Fruit fly (Drosophila melanogaster) whole organism, embryonic: ENCODE measurements around the gene CG8870.
A peak's percentile ranks its signal among the peaks of the same experiment; 100 is the strongest.

Experiments
- Abd-B ChIP-seq: fragments of 200-800 bp; sonication (Bioruptor generic); optimal IDR thresholded peaks from 2 replicates; lab custom pipeline; 2018; ENCODE audit warnings: missing biosample characterization, mild to moderate bottlenecking, missing genetic modification characterization, moderate library complexity
- Adf1 ChIP-seq: fragments of 200-800 bp; sonication (Bioruptor generic); IDR thresholded peaks from 2 replicates; pipeline ENCODE4 v1.3.6; 2022; ENCODE audit warnings: missing biosample characterization, missing genetic modification characterization
- CG12769 ChIP-seq: fragments of 200-800 bp; sonication (Bioruptor generic); optimal IDR thresholded peaks from 2 replicates; lab custom pipeline; 2019; ENCODE audit warnings: missing biosample characterization, mild to moderate bottlenecking, missing genetic modification characterization, moderate library complexity
- CG13894 ChIP-seq: fragments of 200-800 bp; sonication (Bioruptor generic); optimal IDR thresholded peaks from 3 replicates; lab custom pipeline; 2018; ENCODE audit warnings: missing biosample characterization, mild to moderate bottlenecking, missing genetic modification characterization, moderate library complexity
- CG14050 ChIP-seq: fragments of 200-800 bp; sonication (Bioruptor generic); IDR thresholded peaks from 3 replicates; pipeline ENCODE4 v1.3.6; 2022; ENCODE audit warnings: missing biosample characterization, missing genetic modification characterization
- CG14441 ChIP-seq: fragments of 200-800 bp; sonication (Bioruptor generic); IDR thresholded peaks from 2 replicates; pipeline ENCODE4 v1.3.6; 2022; ENCODE audit warnings: missing biosample characterization, missing genetic modification characterization
- CG17328 ChIP-seq: fragments of 200-800 bp; sonication (Bioruptor generic); IDR thresholded peaks from 2 replicates; pipeline ENCODE4 v1.3.6; 2022; ENCODE audit warnings: missing biosample characterization, missing genetic modification characterization
- CG18476 ChIP-seq: fragments of 200-800 bp; sonication (Bioruptor generic); optimal IDR thresholded peaks from 2 replicates; lab custom pipeline; 2016; ENCODE audit warnings: missing biosample characterization, mild to moderate bottlenecking, missing genetic modification characterization
- CG2116 ChIP-seq: fragments of 200-800 bp; sonication (Bioruptor generic); optimal IDR thresholded peaks from 3 replicates; lab custom pipeline; 2018; ENCODE audit warnings: missing biosample characterization, mild to moderate bottlenecking, missing genetic modification characterization
- CG2889 ChIP-seq: fragments of 200-800 bp; sonication (Bioruptor generic); IDR thresholded peaks from 3 replicates; pipeline ENCODE4 v1.3.6; 2022; ENCODE audit warnings: missing biosample characterization, missing genetic modification characterization
- CG31365 ChIP-seq: fragments of 200-800 bp; sonication (Bioruptor generic); optimal IDR thresholded peaks from 2 replicates; lab custom pipeline; 2018; ENCODE audit warnings: missing biosample characterization, mild to moderate bottlenecking, missing genetic modification characterization
- CG31388 ChIP-seq: fragments of 200-800 bp; sonication (Bioruptor generic); optimal IDR thresholded peaks from 2 replicates; lab custom pipeline; 2016; ENCODE audit warnings: missing biosample characterization, missing genetic modification characterization
- CG3726 ChIP-seq: fragments of 200-800 bp; sonication (Bioruptor generic); IDR thresholded peaks from 3 replicates; pipeline ENCODE4, ENCODE4 v1.3.6; 2022; ENCODE audit warnings: missing biosample characterization, missing genetic modification characterization
- CG3847 ChIP-seq: fragments of 200-800 bp; sonication (Bioruptor generic); IDR thresholded peaks from 2 replicates; pipeline ENCODE4 v1.3.6; 2022; ENCODE audit warnings: missing biosample characterization, missing genetic modification characterization
- CG3995 ChIP-seq: fragments of 200-800 bp; sonication (Bioruptor generic); optimal IDR thresholded peaks from 3 replicates; lab custom pipeline; 2016; ENCODE audit warnings: missing biosample characterization, missing genetic modification characterization
- CG8765 ChIP-seq: fragments of 200-800 bp; sonication (Bioruptor generic); IDR thresholded peaks from 2 replicates; pipeline ENCODE4 v1.3.6; 2022; ENCODE audit warnings: missing biosample characterization, missing genetic modification characterization
- Deaf1 ChIP-seq: fragments of 200-800 bp; optimal IDR thresholded peaks from 3 replicates; lab custom pipeline; 2019; ENCODE audit warnings: missing biosample characterization, mild to moderate bottlenecking, missing genetic modification characterization, moderate library complexity
- Dek ChIP-seq: fragments of 200-800 bp; sonication (Bioruptor generic); optimal IDR thresholded peaks from 3 replicates; lab custom pipeline; 2019; ENCODE audit warnings: missing biosample characterization, mild to moderate bottlenecking, missing genetic modification characterization, moderate library complexity
- E2f2 ChIP-seq: fragments of 200-800 bp; sonication (Bioruptor generic); IDR thresholded peaks from 2 replicates; pipeline ENCODE4 v1.3.6; 2022; ENCODE audit warnings: missing biosample characterization, missing genetic modification characterization
- Elba2 ChIP-seq: fragments of 200-800 bp; sonication (Bioruptor generic); optimal IDR thresholded peaks from 3 replicates; lab custom pipeline; 2016; ENCODE audit warnings: missing biosample characterization, missing genetic modification characterization
- GATAe ChIP-seq: fragments of 200-800 bp; sonication (Bioruptor generic); conservative IDR thresholded peaks from 2 replicates; pipeline ENCODE4 v1.3.6; 2022; ENCODE audit warnings: missing biosample characterization, missing genetic modification characterization
- H15 ChIP-seq: fragments of 200-800 bp; sonication (Bioruptor generic); IDR thresholded peaks from 3 replicates; pipeline ENCODE4 v1.3.6; 2022; ENCODE audit warnings: missing biosample characterization, missing genetic modification characterization
- Jarid2 ChIP-seq: fragments of 200-800 bp; sonication (Bioruptor generic); optimal IDR thresholded peaks from 3 replicates; lab custom pipeline; 2017; ENCODE audit warnings: mild to moderate bottlenecking, missing biosample characterization, missing genetic modification reagents, missing genetic modification characterization
- Spps ChIP-seq: fragments of 200-800 bp; sonication (Bioruptor generic); optimal IDR thresholded peaks from 2 replicates; lab custom pipeline; 2018; ENCODE audit warnings: missing biosample characterization, mild to moderate bottlenecking, missing genetic modification characterization
- Sry-β ChIP-seq: fragments of 200-800 bp; sonication (Bioruptor generic); optimal IDR thresholded peaks from 2 replicates; lab custom pipeline; 2018; ENCODE audit warnings: missing biosample characterization, mild to moderate bottlenecking, missing genetic modification characterization, moderate library complexity
- Ssrp ChIP-seq: fragments of 200-800 bp; sonication (Bioruptor generic); optimal IDR thresholded peaks from 2 replicates; lab custom pipeline; 2018; ENCODE audit warnings: missing biosample characterization, mild to moderate bottlenecking, missing genetic modification characterization, moderate library complexity
- Trl ChIP-seq, 3 experiments: fragments of >200 bp in 2 of 3; fragments of 200-800 bp in 1 of 3; sonication (Bioruptor generic) in 1 of 3; optimal IDR thresholded peaks; 2 replicates in 1 of 3; 3 replicates in 2 of 3; lab custom pipeline; 2016 to 2017; ENCODE audit warnings: missing biosample characterization in 1 of 3, missing genetic modification characterization in 1 of 3
- YL-1 ChIP-seq: fragments of 200-800 bp; sonication (Bioruptor generic); optimal IDR thresholded peaks from 3 replicates; lab custom pipeline; 2017; ENCODE audit warnings: missing biosample characterization, mild to moderate bottlenecking, missing genetic modification characterization
- abd-A ChIP-seq: fragments of 200-800 bp; sonication (Bioruptor generic); optimal IDR thresholded peaks from 3 replicates; lab custom pipeline; 2019; ENCODE audit warnings: missing biosample characterization, mild to moderate bottlenecking, missing genetic modification characterization, moderate library complexity
- bcd ChIP-seq: fragments of 200-800 bp; sonication (Bioruptor generic); optimal IDR thresholded peaks from 2 replicates; lab custom pipeline; 2017; ENCODE audit warnings: missing biosample characterization, mild to moderate bottlenecking, missing genetic modification characterization
- bigmax ChIP-seq: fragments of 200-800 bp; sonication (Bioruptor generic); optimal IDR thresholded peaks from 2 replicates; lab custom pipeline; 2018; ENCODE audit warnings: missing biosample characterization, mild to moderate bottlenecking, missing genetic modification characterization
- chinmo ChIP-seq: fragments of 200-800 bp; sonication (Bioruptor generic); IDR thresholded peaks from 4 replicates; pipeline ENCODE4 v1.3.6; 2022; ENCODE audit warnings: missing biosample characterization, missing genetic modification characterization; ENCODE audit not compliant: partially characterized antibody
- esg ChIP-seq: fragments of 200-800 bp; sonication (Bioruptor generic); conservative IDR thresholded peaks from 2 replicates; pipeline ENCODE4 v1.3.6; 2022; ENCODE audit warnings: missing biosample characterization, missing genetic modification characterization
- hkb ChIP-seq, 2 experiments: fragments of 200-800 bp in 1 of 2; fragments of >200 bp in 1 of 2; sonication (Bioruptor generic) in 1 of 2; IDR thresholded peaks in 1 of 2; optimal IDR thresholded peaks in 1 of 2; 2 replicates each; pipeline versions ENCODE4 v1.3.6 to Lab custom; 2017 to 2022; ENCODE audit warnings: missing biosample characterization in 1 of 2, missing genetic modification characterization in 1 of 2
- ind ChIP-seq: fragments of 200-800 bp; sonication (Bioruptor generic); optimal IDR thresholded peaks from 3 replicates; lab custom pipeline; 2016; ENCODE audit warnings: missing biosample characterization, missing genetic modification characterization
- jumu ChIP-seq: fragments of 200-800 bp; sonication (Bioruptor generic); optimal IDR thresholded peaks from 3 replicates; lab custom pipeline; 2016; ENCODE audit warnings: missing biosample characterization, missing genetic modification characterization
- lilli ChIP-seq: fragments of 200-800 bp; sonication (Bioruptor generic); optimal IDR thresholded peaks from 3 replicates; lab custom pipeline; 2016; ENCODE audit warnings: missing biosample characterization, missing genetic modification characterization
- lov ChIP-seq, 2 experiments: fragments of 200-800 bp in 1 of 2; fragments of >200 bp in 1 of 2; sonication (Bioruptor generic) in 1 of 2; IDR thresholded peaks in 1 of 2; optimal IDR thresholded peaks in 1 of 2; 2 replicates in 1 of 2; 3 replicates in 1 of 2; pipeline versions ENCODE4 v1.3.6 to Lab custom; 2017 to 2022; ENCODE audit warnings: missing biosample characterization in 1 of 2, missing genetic modification characterization in 1 of 2
- maf-S ChIP-seq: fragments of 200-800 bp; sonication (Bioruptor generic); optimal IDR thresholded peaks from 2 replicates; lab custom pipeline; 2016; ENCODE audit warnings: missing biosample characterization, missing genetic modification characterization
- pan ChIP-seq, 4 experiments: fragments of >200 bp in 3 of 4; fragments of 200-800 bp in 1 of 4; sonication (Bioruptor generic) in 1 of 4; optimal IDR thresholded peaks in 3 of 4; IDR thresholded peaks in 1 of 4; 2 replicates each; pipeline versions ENCODE4 v1.3.6 to Lab custom; 2017 to 2022; ENCODE audit warnings: missing biosample characterization in 2 of 4, missing genetic modification characterization in 2 of 4, mixed read lengths in 1 of 4
- scrt ChIP-seq: fragments of 200-800 bp; sonication (Bioruptor generic); optimal IDR thresholded peaks from 2 replicates; lab custom pipeline; 2018; ENCODE audit warnings: missing biosample characterization, mild to moderate bottlenecking, missing genetic modification characterization, moderate library complexity
- sd ChIP-seq: fragments of 200-800 bp; sonication (Bioruptor generic); optimal IDR thresholded peaks from 3 replicates; lab custom pipeline; 2018; ENCODE audit warnings: missing biosample characterization, mild to moderate bottlenecking, missing genetic modification characterization, moderate library complexity
- sqz ChIP-seq: fragments of 200-800 bp; sonication (Bioruptor generic); optimal IDR thresholded peaks from 3 replicates; lab custom pipeline; 2018; ENCODE audit warnings: missing biosample characterization, mild to moderate bottlenecking, missing genetic modification characterization
- stwl ChIP-seq: fragments of 200-800 bp; sonication (Bioruptor generic); optimal IDR thresholded peaks from 3 replicates; lab custom pipeline; 2018; ENCODE audit warnings: missing biosample characterization, mild to moderate bottlenecking, missing genetic modification characterization, moderate library complexity
- z ChIP-seq: fragments of 200-800 bp; sonication (Bioruptor generic); IDR thresholded peaks from 3 replicates; pipeline ENCODE4 v1.3.6; 2022; ENCODE audit warnings: missing biosample characterization, missing genetic modification characterization

CG8870 gene

DNA sequence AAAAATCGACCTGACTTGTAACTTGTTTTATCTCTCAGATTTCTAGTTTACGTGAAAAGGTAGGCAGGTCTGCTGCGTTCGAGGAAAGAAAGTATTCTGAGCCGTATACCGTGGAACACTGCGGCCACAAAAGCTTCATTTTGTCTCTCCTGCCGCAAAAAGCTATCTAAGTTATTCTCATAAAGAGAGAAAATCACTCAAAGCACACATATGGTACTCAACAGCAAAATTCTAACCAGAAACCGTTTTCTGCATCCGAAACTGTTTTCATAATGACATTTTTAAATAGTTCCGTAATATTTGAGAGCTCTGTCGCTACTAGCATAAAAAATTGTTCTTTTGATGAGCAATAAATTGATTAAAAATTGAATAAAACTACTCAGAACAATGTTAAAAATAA lies at the start of gene CG8870, which contains the start of gene CG9813:
Gene CG8870, plus strand, starts transcription at position 168 of the 400 bp plus-strand sequence.
Gene CG9813, minus strand, starts transcription at position 101 of the 400 bp plus-strand sequence.
- no peak for TF ChIP-seq CG31365 (tag; lab: Kevin White, UChicago)
- TF ChIP-seq Sry-β (GFP tag; lab: Kevin White, UChicago): no peak
- TF ChIP-seq CG31388 (GFP tag; lab: Kevin White, UChicago): no peak
- no peak for TF ChIP-seq hkb (optimal IDR thresholded peaks at IDR 0.05; lab: Kevin White, UChicago)
- TF ChIP-seq hkb (GFP tag; IDR thresholded peaks at IDR 0.05; lab: Robert Waterston, UW): 0 out of 2 replicates have a peak, but pooled peaks have one; percentile 28
- no peak for TF ChIP-seq Ssrp
- TF ChIP-seq CG3847: no peak
- TF ChIP-seq Trl (optimal IDR thresholded peaks at IDR 0.05; lab: Kevin White, UChicago): peak; percentile 36 to 52
- no peak for TF ChIP-seq Trl (GFP tag; optimal IDR thresholded peaks at IDR 0.05; lab: Kevin White, UChicago)
- 0 out of 3 replicates have a peak, but pooled peaks have one; percentile 32 for TF ChIP-seq z

DNA sequence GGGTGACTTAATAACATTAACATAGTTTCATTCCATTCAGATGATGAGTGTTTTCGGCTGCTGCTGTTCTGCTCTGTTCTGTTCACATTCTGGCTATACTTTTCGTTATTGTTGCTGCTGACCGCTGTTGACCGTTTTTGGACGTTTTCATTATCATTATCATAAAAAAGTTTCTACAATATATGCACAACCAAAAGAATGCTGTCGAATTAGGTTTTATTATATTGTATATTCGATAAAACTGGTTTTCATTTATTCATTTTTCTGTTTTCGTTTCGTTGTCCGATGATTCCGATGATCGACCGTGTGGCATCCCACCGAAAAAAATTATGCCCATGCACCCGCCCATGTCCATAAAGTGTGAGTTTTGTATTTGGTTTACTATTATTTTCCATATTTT lies 46.6 kb upstream of the CG8870 start:
- no peak for TF ChIP-seq Spps (tag; lab: Kevin White, UChicago)
- TF ChIP-seq sd (tag; lab: Kevin White, UChicago): peak; percentile 81
- peak; percentile 57 for TF ChIP-seq abd-A
- TF ChIP-seq chinmo (GFP tag; lab: Robert Waterston, UW): peak; percentile 80; the same call in 2 of the 4 replicates
- TF ChIP-seq esg: no peak
- TF ChIP-seq H15 (GFP tag; lab: Robert Waterston, UW): no peak
- no peak for TF ChIP-seq Elba2 (GFP tag; lab: Kevin White, UChicago)
- no peak for TF ChIP-seq CG14050 (GFP tag; lab: Robert Waterston, UW)
- peak; percentile 2 for TF ChIP-seq CG13894 (tag; lab: Kevin White, UChicago)

DNA sequence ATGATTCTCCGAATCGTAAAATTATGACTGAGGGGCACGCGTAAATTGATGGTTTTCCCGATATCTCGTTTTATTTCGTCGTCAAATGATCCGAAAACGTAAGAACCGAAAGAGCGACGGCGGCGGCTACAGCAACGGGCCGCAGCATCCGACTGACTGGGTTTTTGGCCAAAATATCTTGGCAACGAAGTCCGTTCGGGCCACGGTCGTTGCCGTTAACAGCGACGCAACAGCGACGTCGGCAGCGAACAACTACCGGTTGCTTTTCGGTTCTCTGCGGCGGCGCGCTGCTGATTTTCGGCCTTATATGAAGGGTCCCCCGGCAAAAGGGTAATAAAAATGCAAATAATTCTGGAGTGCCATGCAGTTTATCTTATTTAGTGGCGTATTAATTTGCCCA lies 45.6 kb upstream of the CG8870 start, which contains the start of gene PK2-R2:
Gene PK2-R2, minus strand, starts transcription at position 160 of the 400 bp plus-strand sequence.
- TF ChIP-seq bcd (GFP tag; lab: Kevin White, UChicago) (no peak), lilli (GFP tag; lab: Kevin White, UChicago) (no peak), Abd-B (GFP tag; lab: Kevin White, UChicago) (no peak), bigmax (no peak), lov (optimal IDR thresholded peaks at IDR 0.05; lab: Kevin White, UChicago) (no peak), lov (GFP tag; IDR thresholded peaks at IDR 0.05; lab: Robert Waterston, UW) (no peak), sqz (GFP tag; lab: Kevin White, UChicago) (no peak), E2f2 (GFP tag; lab: Robert Waterston, UW) (no peak), stwl (tag; lab: Kevin White, UChicago) (no peak), scrt (peak; percentile 83), abd-A (peak; percentile 23), jumu (GFP tag; lab: Kevin White, UChicago) (no peak), ind (GFP tag; lab: Kevin White, UChicago) (no peak), CG13894 (tag; lab: Kevin White, UChicago) (peak; percentile 56), Dek (tag; lab: Kevin White, UChicago) (no peak), CG14441 (GFP tag; lab: Robert Waterston, UW) (no peak), GATAe (GFP tag; lab: Robert Waterston, UW) (no peak), pan (optimal IDR thresholded peaks at IDR 0.05; lab: Kevin White, UChicago) (no peak), pan (GFP tag; optimal IDR thresholded peaks at IDR 0.05 in 1 of 2, IDR thresholded peaks at IDR 0.05 in 1 of 2) (no peak), CG3726 (GFP tag; lab: Robert Waterston, UW) (no peak), Adf1 (peak; percentile 79), CG3995 (GFP tag; lab: Kevin White, UChicago) (no peak), chinmo (GFP tag; lab: Robert Waterston, UW) (0 out of 4 replicates have a peak, but pooled peaks have one; percentile 36), CG12769 (tag; lab: Kevin White, UChicago) (peak; percentile 15), CG8765 (GFP tag; lab: Robert Waterston, UW) (no peak), CG2889 (GFP tag; lab: Robert Waterston, UW) (no peak), CG2116 (no peak), YL-1 (GFP tag; lab: Kevin White, UChicago) (no peak), CG18476 (GFP tag; lab: Kevin White, UChicago) (no peak), CG17328 (no peak), maf-S (GFP tag; lab: Kevin White, UChicago) (no peak), Deaf1 (tag; lab: Kevin White, UChicago) (peak; percentile 90), Ssrp (no peak), Jarid2 (GFP tag; lab: Kevin White, UChicago) (peak; percentile 2)
